Fruit fly (Drosophila melanogaster) whole organism, embryonic: ENCODE measurements around the gene Cpr67Fa1.

Source experiments
- Ada2b ChIP-seq: fragments of 200-800 bp; sonication (Bioruptor generic); IDR thresholded peaks from 2 replicates; pipeline ENCODE4 v1.3.6; 2022; ENCODE audit warnings: missing biosample characterization, missing genetic modification characterization
- Bgb ChIP-seq: fragments of 200-800 bp; sonication (Bioruptor generic); IDR thresholded peaks from 2 replicates; pipeline ENCODE4 v1.3.6; 2022; ENCODE audit warnings: missing biosample characterization, missing genetic modification characterization; ENCODE audit not compliant: partially characterized antibody
- CG10979 ChIP-seq: fragments of 200-800 bp; sonication (Bioruptor generic); optimal IDR thresholded peaks from 2 replicates; lab custom pipeline; 2018; ENCODE audit warnings: missing biosample characterization, mild to moderate bottlenecking, missing genetic modification characterization, moderate library complexity
- CG11456 ChIP-seq: fragments of 200-800 bp; sonication (Bioruptor generic); IDR thresholded peaks from 3 replicates; pipeline ENCODE4 v1.3.6; 2022; ENCODE audit warnings: missing biosample characterization, missing genetic modification characterization
- CG11504 ChIP-seq: fragments of 200-800 bp; sonication (Bioruptor generic); optimal IDR thresholded peaks from 3 replicates; lab custom pipeline; 2019; ENCODE audit warnings: missing biosample characterization, mild to moderate bottlenecking, missing genetic modification characterization, moderate library complexity
- CG11696 ChIP-seq: fragments of 200-800 bp; sonication (Bioruptor generic); IDR thresholded peaks from 2 replicates; pipeline ENCODE4 v1.3.6; 2022; ENCODE audit warnings: missing biosample characterization, missing genetic modification characterization
- CG11723 ChIP-seq: fragments of 200-800 bp; sonication (Bioruptor generic); optimal IDR thresholded peaks from 2 replicates; lab custom pipeline; 2017; ENCODE audit warnings: missing biosample characterization, mild to moderate bottlenecking, missing genetic modification characterization
- CG12071 ChIP-seq: fragments of 200-800 bp; sonication (Bioruptor generic); optimal IDR thresholded peaks from 3 replicates; lab custom pipeline; 2018; ENCODE audit warnings: missing biosample characterization, mild to moderate bottlenecking, missing genetic modification characterization
- CG13123 ChIP-seq: fragments of 200-800 bp; sonication (Bioruptor generic); optimal IDR thresholded peaks from 2 replicates; lab custom pipeline; 2016; ENCODE audit warnings: missing biosample characterization, missing genetic modification characterization
- CG14014 ChIP-seq: fragments of 200-800 bp; sonication (Bioruptor generic); IDR thresholded peaks from 2 replicates; pipeline ENCODE4 v1.3.6; 2022; ENCODE audit warnings: missing biosample characterization, missing genetic modification characterization
- CG18764 ChIP-seq: fragments of 200-800 bp; sonication (Bioruptor generic); optimal IDR thresholded peaks from 3 replicates; lab custom pipeline; 2016; ENCODE audit warnings: missing biosample characterization, missing genetic modification characterization
- CG2712 ChIP-seq: fragments of 200-800 bp; optimal IDR thresholded peaks from 3 replicates; lab custom pipeline; 2019; ENCODE audit warnings: missing biosample characterization, mild to moderate bottlenecking, missing genetic modification characterization, moderate library complexity
- CG33557 ChIP-seq: fragments of 200-800 bp; sonication (Bioruptor generic); optimal IDR thresholded peaks from 2 replicates; lab custom pipeline; 2019; ENCODE audit warnings: missing biosample characterization, mild to moderate bottlenecking, missing genetic modification characterization, moderate library complexity
- CG4360 ChIP-seq: fragments of 200-800 bp; sonication (Bioruptor generic); IDR thresholded peaks from 2 replicates; pipeline ENCODE4 v1.3.6; 2022; ENCODE audit warnings: missing biosample characterization, missing genetic modification characterization
- CG4854 ChIP-seq: fragments of 200-800 bp; sonication (Bioruptor generic); optimal IDR thresholded peaks from 2 replicates; lab custom pipeline; 2016; ENCODE audit warnings: missing biosample characterization, missing genetic modification characterization, inconsistent platforms
- CG6683 ChIP-seq: fragments of 200-800 bp; sonication (Bioruptor generic); optimal IDR thresholded peaks from 2 replicates; lab custom pipeline; 2017; ENCODE audit warnings: missing biosample characterization, mild to moderate bottlenecking, missing genetic modification characterization, missing genetic modification reagents
- CG7928 ChIP-seq: fragments of 200-800 bp; sonication (Bioruptor generic); optimal IDR thresholded peaks from 2 replicates; lab custom pipeline; 2017; ENCODE audit warnings: missing biosample characterization, mild to moderate bottlenecking, missing genetic modification characterization
- CG8281 ChIP-seq: fragments of 200-800 bp; sonication (Bioruptor generic); optimal IDR thresholded peaks from 2 replicates; lab custom pipeline; 2018; ENCODE audit warnings: missing biosample characterization, mild to moderate bottlenecking, missing genetic modification characterization, moderate library complexity
- CG8359 ChIP-seq: fragments of 200-800 bp; sonication (Bioruptor generic); optimal IDR thresholded peaks from 2 replicates; lab custom pipeline; 2017; ENCODE audit warnings: missing biosample characterization, mild to moderate bottlenecking, missing genetic modification characterization, borderline replicate concordance
- D19B ChIP-seq: fragments of 200-800 bp; sonication (Bioruptor generic); optimal IDR thresholded peaks from 2 replicates; lab custom pipeline; 2017; ENCODE audit warnings: missing biosample characterization, mild to moderate bottlenecking, missing genetic modification characterization
- Drgx ChIP-seq: fragments of 200-800 bp; sonication (Bioruptor generic); IDR thresholded peaks from 2 replicates; pipeline ENCODE4 v1.3.6; 2022; ENCODE audit warnings: missing biosample characterization, missing genetic modification characterization
- GATAe ChIP-seq: fragments of 200-800 bp; sonication (Bioruptor generic); conservative IDR thresholded peaks from 2 replicates; pipeline ENCODE4 v1.3.6; 2022; ENCODE audit warnings: missing biosample characterization, missing genetic modification characterization
- H2.0 ChIP-seq: fragments of 200-800 bp; sonication (Bioruptor generic); IDR thresholded peaks from 2 replicates; pipeline ENCODE4 v1.3.6; 2022; ENCODE audit warnings: missing biosample characterization, missing genetic modification characterization
- HLH3B ChIP-seq: fragments of 200-800 bp; sonication (Bioruptor generic); IDR thresholded peaks from 2 replicates; pipeline ENCODE4 v1.3.6; 2022; ENCODE audit warnings: missing biosample characterization, missing genetic modification characterization
- Hand ChIP-seq: fragments of 200-800 bp; sonication (Bioruptor generic); optimal IDR thresholded peaks from 2 replicates; lab custom pipeline; 2017; ENCODE audit warnings: mild to moderate bottlenecking, missing biosample characterization, missing genetic modification reagents, missing genetic modification characterization
- Lhr ChIP-seq: fragments of 200-800 bp; sonication (Bioruptor generic); optimal IDR thresholded peaks from 3 replicates; lab custom pipeline; 2017; ENCODE audit warnings: mild to moderate bottlenecking, missing biosample characterization, missing genetic modification reagents, missing genetic modification characterization
- Meics ChIP-seq: fragments of 200-800 bp; sonication (Bioruptor generic); optimal IDR thresholded peaks from 2 replicates; lab custom pipeline; 2017; ENCODE audit warnings: missing biosample characterization, mild to moderate bottlenecking, missing genetic modification characterization
- NfI ChIP-seq: fragments of 200-800 bp; sonication (Bioruptor generic); optimal IDR thresholded peaks from 3 replicates; lab custom pipeline; 2018; ENCODE audit warnings: missing biosample characterization, mild to moderate bottlenecking, missing genetic modification characterization, moderate library complexity
- Six4 ChIP-seq: fragments of 200-800 bp; sonication (Bioruptor generic); optimal IDR thresholded peaks from 2 replicates; lab custom pipeline; 2016; ENCODE audit warnings: missing biosample characterization, missing genetic modification characterization
- Stat92E ChIP-seq, 3 experiments: fragments of >200 bp in 2 of 3; fragments of 200-800 bp in 1 of 3; sonication (Bioruptor generic) in 1 of 3; optimal IDR thresholded peaks; 2 replicates each; lab custom pipeline; 2017 to 2019; ENCODE audit warnings: missing biosample characterization in 3 of 3, missing genetic modification characterization in 3 of 3, mild to moderate bottlenecking in 1 of 3, moderate library complexity in 1 of 3
- bsh ChIP-seq, 2 experiments: fragments of 200-800 bp; sonication (Bioruptor generic); optimal IDR thresholded peaks; 2 replicates each; lab custom pipeline; 2017 to 2018; ENCODE audit warnings: mild to moderate bottlenecking in 2 of 2, missing biosample characterization in 2 of 2, missing genetic modification characterization in 2 of 2, moderate library complexity in 1 of 2
- btn ChIP-seq: fragments of 200-800 bp; sonication (Bioruptor generic); optimal IDR thresholded peaks from 2 replicates; lab custom pipeline; 2016; ENCODE audit warnings: missing biosample characterization, missing genetic modification characterization
- crol ChIP-seq: fragments of 200-800 bp; sonication (Bioruptor generic); IDR thresholded peaks from 2 replicates; pipeline ENCODE4 v1.3.6; 2022; ENCODE audit warnings: missing biosample characterization, missing genetic modification characterization
- dmrt99B ChIP-seq: fragments of 200-800 bp; sonication (Bioruptor generic); optimal IDR thresholded peaks from 2 replicates; lab custom pipeline; 2018; ENCODE audit warnings: missing biosample characterization, mild to moderate bottlenecking, missing genetic modification characterization, moderate library complexity
- dpn ChIP-seq, 2 experiments: fragments of 200-800 bp; sonication (Bioruptor generic); optimal IDR thresholded peaks; 3 replicates each; lab custom pipeline; 2016; ENCODE audit warnings: missing biosample characterization in 2 of 2, missing genetic modification characterization in 2 of 2
- fru ChIP-seq: fragments of >200 bp; optimal IDR thresholded peaks from 2 replicates; lab custom pipeline; 2017
- ftz-f1 ChIP-seq: fragments of 200-800 bp; sonication (Bioruptor generic); optimal IDR thresholded peaks from 2 replicates; lab custom pipeline; 2016; ENCODE audit warnings: missing biosample characterization, missing genetic modification characterization
- gem ChIP-seq: fragments of 200-800 bp; sonication (Bioruptor generic); optimal IDR thresholded peaks from 2 replicates; lab custom pipeline; 2019; ENCODE audit warnings: missing biosample characterization, mild to moderate bottlenecking, missing genetic modification characterization, moderate library complexity
- hkb ChIP-seq, 2 experiments: fragments of 200-800 bp in 1 of 2; fragments of >200 bp in 1 of 2; sonication (Bioruptor generic) in 1 of 2; IDR thresholded peaks in 1 of 2; optimal IDR thresholded peaks in 1 of 2; 2 replicates each; pipeline versions ENCODE4 v1.3.6 to Lab custom; 2017 to 2022; ENCODE audit warnings: missing biosample characterization in 1 of 2, missing genetic modification characterization in 1 of 2
- kay ChIP-seq: fragments of 200-800 bp; sonication (Bioruptor generic); optimal IDR thresholded peaks from 2 replicates; lab custom pipeline; 2016; ENCODE audit warnings: missing biosample characterization, missing genetic modification characterization
- lmd ChIP-seq: fragments of 200-800 bp; sonication (Bioruptor generic); IDR thresholded peaks from 2 replicates; pipeline ENCODE4 v1.3.6; 2022; ENCODE audit warnings: missing biosample characterization, missing genetic modification characterization
- phol ChIP-seq: fragments of 200-800 bp; sonication (Bioruptor generic); optimal IDR thresholded peaks from 3 replicates; lab custom pipeline; 2018; ENCODE audit warnings: missing biosample characterization, mild to moderate bottlenecking, missing genetic modification characterization, moderate library complexity
- sens ChIP-seq: fragments of 200-800 bp; sonication (Bioruptor generic); peaks from one replicate; lab custom pipeline; 2016; ENCODE audit warnings: missing biosample characterization, missing genetic modification characterization
- sima ChIP-seq: fragments of 200-800 bp; sonication (Bioruptor generic); optimal IDR thresholded peaks from 2 replicates; lab custom pipeline; 2016; ENCODE audit warnings: missing biosample characterization, missing genetic modification characterization
- stwl ChIP-seq: fragments of 200-800 bp; sonication (Bioruptor generic); optimal IDR thresholded peaks from 3 replicates; lab custom pipeline; 2018; ENCODE audit warnings: missing biosample characterization, mild to moderate bottlenecking, missing genetic modification characterization, moderate library complexity
- unc-4 ChIP-seq: fragments of 200-800 bp; sonication (Bioruptor generic); IDR thresholded peaks from 2 replicates; pipeline ENCODE4 v1.3.6; 2022; ENCODE audit warnings: missing biosample characterization, missing genetic modification characterization; ENCODE audit not compliant: partially characterized antibody
- vvl ChIP-seq: fragments of 200-800 bp; sonication (Bioruptor generic); IDR thresholded peaks from 2 replicates; pipeline ENCODE4 v1.3.6; 2022; ENCODE audit warnings: missing biosample characterization, missing genetic modification characterization
- zen ChIP-seq: fragments of 200-800 bp; sonication (Bioruptor generic); optimal IDR thresholded peaks from 3 replicates; lab custom pipeline; 2018; ENCODE audit warnings: missing biosample characterization, mild to moderate bottlenecking, missing genetic modification characterization, moderate library complexity

The Cpr67Fa1 gene

dm6 chr3L:10899087-10899511, 9.3 kb downstream of the Cpr67Fa1 start, which contains the start of gene Aps (continued):
- TF ChIP-seq CG8359 (GFP tag; lab: Kevin White, UChicago) (no peak), GATAe (GFP tag; lab: Robert Waterston, UW) (no peak), Bgb (GFP tag; lab: Robert Waterston, UW) (peak; percentile 11; the same call in 1 of the 2 replicates), Stat92E (GFP tag; optimal IDR thresholded peaks at IDR 0.05; lab: Kevin White, UChicago) (peak in 1 of 3 experiments; percentile 63), fru (lab: Kevin White, UChicago) (no peak), NfI (peak; percentile 66), CG12071 (GFP tag; lab: Kevin White, UChicago) (no peak), Hand (no peak), unc-4 (GFP tag; lab: Robert Waterston, UW) (no peak), CG11723 (GFP tag; lab: Kevin White, UChicago) (no peak), lmd (GFP tag; lab: Robert Waterston, UW) (peak; percentile 66; the same call in 1 of the 2 replicates), CG11456 (peak; percentile 91), crol (GFP tag; lab: Robert Waterston, UW) (no peak), Six4 (no peak), CG11696 (GFP tag; lab: Robert Waterston, UW) (no peak), CG4854 (GFP tag; lab: Kevin White, UChicago) (no peak), kay (GFP tag; lab: Kevin White, UChicago) (no peak), dmrt99B (tag; lab: Kevin White, UChicago) (peak; percentile 15), Meics (GFP tag; lab: Kevin White, UChicago) (no peak), CG4360 (GFP tag; lab: Robert Waterston, UW) (no peak), CG33557 (GFP tag; lab: Kevin White, UChicago) (peak; percentile 2), Lhr (peak; percentile 92), D19B (no peak)
- TF ChIP-seq, all 482 proteins: peak for 185

- TF ChIP-seq bsh (GFP tag; optimal IDR thresholded peaks at IDR 0.05; lab: Kevin White, UChicago) (peak in 1 of 2 experiments; percentile 1), CG2712 (tag; lab: Kevin White, UChicago) (peak; percentile 8), Drgx (peak; percentile 45; the same call in 1 of the 2 replicates), CG11504 (tag; lab: Kevin White, UChicago) (peak; percentile 8), ftz-f1 (GFP tag; lab: Kevin White, UChicago) (no peak), sens (GFP tag; lab: Kevin White, UChicago) (peak; percentile 57)
Observed at dm6 chr3L:10903449-10903848, 13.7 kb downstream of the Cpr67Fa1 start.

- TF ChIP-seq CG18764 (GFP tag; lab: Kevin White, UChicago) (no peak), gem (tag; lab: Kevin White, UChicago) (peak; percentile 25), phol (peak; percentile 24), CG7928 (GFP tag; lab: Kevin White, UChicago) (no peak), Ada2b (GFP tag; lab: Robert Waterston, UW) (peak; percentile 24; the same call in 1 of the 2 replicates), dpn (GFP tag; optimal IDR thresholded peaks at IDR 0.05; lab: Kevin White, UChicago) (no peak), CG14014 (no peak), CG11504 (tag; lab: Kevin White, UChicago) (peak; percentile 51), CG6683 (GFP tag; lab: Kevin White, UChicago) (no peak), H2.0 (no peak), stwl (tag; lab: Kevin White, UChicago) (no peak), HLH3B (GFP tag; lab: Robert Waterston, UW) (0 out of 2 replicates have a peak, but pooled peaks have one; percentile 41), CG13123 (GFP tag; lab: Kevin White, UChicago) (no peak), dmrt99B (tag; lab: Kevin White, UChicago) (peak; percentile 25), vvl (GFP tag; lab: Robert Waterston, UW) (0 out of 2 replicates have a peak, but pooled peaks have one; percentile 14), CG8281 (tag; lab: Kevin White, UChicago) (no peak), CG10979 (peak; percentile 20), hkb (optimal IDR thresholded peaks at IDR 0.05; lab: Kevin White, UChicago) (no peak), hkb (GFP tag; IDR thresholded peaks at IDR 0.05; lab: Robert Waterston, UW) (peak; percentile 34; the same call in 1 of the 2 replicates), zen (tag; lab: Kevin White, UChicago) (no peak), btn (GFP tag; lab: Kevin White, UChicago) (no peak), sima (no peak)
Observed at dm6 chr3L:10904770-10905169, 15.0 kb downstream of the Cpr67Fa1 start.
